Worm (Caenorhabditis elegans): ENCODE data around the gene fbxc-34.

Gene fbxc-34

DNA sequence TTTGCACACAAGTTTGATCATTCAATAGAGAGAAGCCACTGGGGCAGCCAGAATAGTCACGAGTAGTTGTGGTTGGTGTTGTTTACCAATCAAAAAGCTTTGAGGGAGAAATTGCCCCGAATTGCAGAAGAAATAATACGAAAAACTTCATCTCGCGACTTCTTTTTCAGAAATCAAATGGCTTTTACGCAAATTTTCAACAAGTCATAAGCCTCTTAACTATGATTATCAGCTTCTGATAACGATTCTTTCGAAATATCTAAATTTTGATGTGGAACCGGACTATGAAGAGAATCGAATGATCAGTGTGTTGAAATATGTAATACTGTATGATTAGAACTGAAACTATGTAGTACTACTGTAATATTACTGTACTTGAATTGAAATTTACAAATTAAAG, 10.6 kb upstream of the fbxc-34 start:
- no peak for TF ChIP-seq hlh-13 (GFP tag; optimal IDR thresholded peaks at IDR 0.05)
- TF ChIP-seq tbx-2 (tag; optimal IDR thresholded peaks at IDR 0.05) = no peak
- TF ChIP-seq K09A11.1 (tag; optimal IDR thresholded peaks at IDR 0.05; ENCODE audit: insufficient read depth) = no peak
- TF ChIP-seq hlh-8 (tag; optimal IDR thresholded peaks at IDR 0.05) = no peak

- no peak for TF ChIP-seq ceh-45 (GFP tag; IDR thresholded peaks at IDR 0.05)
- TF ChIP-seq gmeb-2 (tag; optimal IDR thresholded peaks at IDR 0.05) = no peak
- no peak for TF ChIP-seq fkh-6 (tag; optimal IDR thresholded peaks at IDR 0.05)
- no peak for TF ChIP-seq T23F11.4 (GFP tag; optimal IDR thresholded peaks at IDR 0.05)
- TF ChIP-seq ceh-22 (tag; optimal IDR thresholded peaks at IDR 0.05) = no peak
Measured at ce11 chrII:922778-923177, 8.2 kb upstream of the fbxc-34 start.

DNA sequence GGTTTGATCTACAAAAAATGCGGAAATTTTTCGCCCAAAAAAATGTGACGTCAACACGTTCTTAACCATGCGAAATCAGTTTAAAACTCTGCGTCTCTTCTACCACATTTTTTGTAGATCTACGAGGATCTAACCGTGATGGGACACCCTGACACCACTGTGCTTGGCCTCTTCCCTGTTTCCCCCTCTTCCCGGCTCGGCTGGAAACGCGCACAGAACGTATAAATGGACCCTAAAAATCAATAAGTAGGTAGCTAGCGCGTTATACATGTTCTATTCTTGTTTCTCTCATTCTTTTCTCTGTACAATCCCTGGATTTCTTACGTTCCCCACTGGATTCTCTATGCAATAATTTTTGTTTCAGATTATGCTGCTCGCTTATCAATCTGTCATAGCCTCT, 7.5 kb upstream of the fbxc-34 start, which contains the start of gene fbxc-28:
TSS of gene fbxc-28 (plus strand) at position 301 of the 400 bp plus-strand sequence.
- TF ChIP-seq ceh-2 (tag; optimal IDR thresholded peaks at IDR 0.05) (no peak), pag-3 (tag; optimal IDR thresholded peaks at IDR 0.05; ENCODE audit: borderline replicate concordance) (no peak), ceh-22 (tag; optimal IDR thresholded peaks at IDR 0.05) (no peak), sdc-2 (tag; optimal IDR thresholded peaks at IDR 0.05) (no peak), ceh-6 (GFP tag; optimal IDR thresholded peaks at IDR 0.05) (no peak), tbx-2 (tag; optimal IDR thresholded peaks at IDR 0.05) (no peak), pax-1 (tag; optimal IDR thresholded peaks at IDR 0.05) (no peak), fkh-6 (tag; optimal IDR thresholded peaks at IDR 0.05) (no peak)

ce11 chrII:927331-927730, 3.6 kb upstream of the fbxc-34 start, which contains the start of gene R07C3.13:
Gene R07C3.13, minus strand, starts transcription at chrII:927431.
- TF ChIP-seq nhr-232 (tag; optimal IDR thresholded peaks at IDR 0.05) = no peak
- TF ChIP-seq ceh-6 (GFP tag; optimal IDR thresholded peaks at IDR 0.05) = no peak
- TF ChIP-seq elt-2 (tag; optimal IDR thresholded peaks at IDR 0.05) = no peak
- no peak for TF ChIP-seq nfya-1 (tag; optimal IDR thresholded peaks at IDR 0.05)
- TF ChIP-seq F13H6.1 (tag; optimal IDR thresholded peaks at IDR 0.05) = no peak
- no peak for TF ChIP-seq rnt-1 (tag; optimal IDR thresholded peaks at IDR 0.05)
- TF ChIP-seq pha-4 (tag; optimal IDR thresholded peaks at IDR 0.05) = no peak
- TF ChIP-seq sdc-2 (tag; optimal IDR thresholded peaks at IDR 0.05) = no peak
- no peak for TF ChIP-seq ceh-14 (tag; optimal IDR thresholded peaks at IDR 0.05)
- no peak for TF ChIP-seq ets-4 (tag; optimal IDR thresholded peaks at IDR 0.05)
- no peak for TF ChIP-seq hlh-30 (tag; optimal IDR thresholded peaks at IDR 0.05; ENCODE audit: insufficient read depth)
- TF ChIP-seq syd-9 (tag; optimal IDR thresholded peaks at IDR 0.05) = no peak

ce11 chrII:932718-933117, 1.7 kb downstream of the fbxc-34 start, which contains the start of gene acs-15:
Gene acs-15, plus strand, starts transcription at chrII:933018.
- TF ChIP-seq tbx-2 (tag; optimal IDR thresholded peaks at IDR 0.05) = no peak
- TF ChIP-seq unc-55 (GFP tag; optimal IDR thresholded peaks at IDR 0.05) = no peak
- TF ChIP-seq ceh-6 (GFP tag; optimal IDR thresholded peaks at IDR 0.05) = no peak
- TF ChIP-seq ttx-3 (tag; optimal IDR thresholded peaks at IDR 0.05) = no peak
- TF ChIP-seq ceh-2 (tag; optimal IDR thresholded peaks at IDR 0.05) = no peak
- no peak for TF ChIP-seq ets-4 (tag; optimal IDR thresholded peaks at IDR 0.05)
- TF ChIP-seq pqm-1 (tag; optimal IDR thresholded peaks at IDR 0.05) = no peak
- TF ChIP-seq sox-2 (GFP tag; IDR thresholded peaks at IDR 0.05) = no peak
- no peak for TF ChIP-seq pros-1 (tag; optimal IDR thresholded peaks at IDR 0.05)
- TF ChIP-seq hlh-15 (tag; optimal IDR thresholded peaks at IDR 0.05) = no peak
- no peak for TF ChIP-seq syd-9 (tag; optimal IDR thresholded peaks at IDR 0.05)
- TF ChIP-seq ztf-16 (tag; optimal IDR thresholded peaks at IDR 0.05) = no peak
- TF ChIP-seq lin-11 (tag; optimal IDR thresholded peaks at IDR 0.05) = no peak
- no peak for TF ChIP-seq madf-2 (tag; optimal IDR thresholded peaks at IDR 0.05)
- TF ChIP-seq ceh-45 (GFP tag; IDR thresholded peaks at IDR 0.05) = no peak

Data from whole organism, late embryonic.